Worm (Caenorhabditis elegans) whole organism, early embryonic: ENCODE data around the gene sprr-2.

Source experiments
- B0310.2 ChIP-seq: sonication (generic microtip); optimal IDR thresholded peaks from 2 replicates; lab custom pipeline; 2016; ENCODE audit warnings: mild to moderate bottlenecking, missing genetic modification characterization, missing compliant biosample characterization
- F13C5.2 ChIP-seq: sonication (generic microtip); optimal IDR thresholded peaks from 2 replicates; lab custom pipeline; 2017; ENCODE audit warnings: mild to moderate bottlenecking, missing genetic modification characterization, inconsistent platforms, missing compliant biosample characterization
- aly-1 ChIP-seq: sonication (generic microtip); optimal IDR thresholded peaks from 2 replicates; lab custom pipeline; 2016; ENCODE audit warnings: missing genetic modification characterization, missing compliant biosample characterization
- ama-1 ChIP-seq: fragments of 150-350 bp; optimal IDR thresholded peaks from 2 replicates; lab custom pipeline; 2014
- ceh-13 ChIP-seq: fragments of 200-800 bp; sonication (Bioruptor generic); optimal IDR thresholded peaks from 2 replicates; lab custom pipeline; 2018; ENCODE audit warnings: mild to moderate bottlenecking, missing genetic modification characterization, missing compliant biosample characterization
- ceh-36 ChIP-seq: sonication (generic microtip); optimal IDR thresholded peaks from 2 replicates; lab custom pipeline; 2016; ENCODE audit warnings: missing genetic modification characterization, inconsistent platforms, missing compliant biosample characterization
- ets-7 ChIP-seq: sonication (generic microtip); optimal IDR thresholded peaks from 2 replicates; lab custom pipeline; 2016; ENCODE audit warnings: missing genotype, missing genetic modification characterization, missing compliant biosample characterization
- flt-1 ChIP-seq: fragments of 200-800 bp; sonication (Bioruptor generic); IDR thresholded peaks from 2 replicates; pipeline ENCODE4 v1.3.6; 2022; ENCODE audit warnings: missing genetic modification characterization, missing compliant biosample characterization
- hmbx-1 ChIP-seq: sonication (generic microtip); optimal IDR thresholded peaks from 2 replicates; lab custom pipeline; 2016; ENCODE audit warnings: mild to moderate bottlenecking, missing genetic modification characterization, missing compliant biosample characterization
- hmg-4 ChIP-seq: fragments of 200-800 bp; sonication (Bioruptor generic); optimal IDR thresholded peaks from 2 replicates; lab custom pipeline; 2018; ENCODE audit warnings: mild to moderate bottlenecking, missing genetic modification characterization, missing compliant biosample characterization
- hnd-1 ChIP-seq: sonication (generic microtip); optimal IDR thresholded peaks from 2 replicates; lab custom pipeline; 2016; ENCODE audit warnings: missing genetic modification characterization, missing compliant biosample characterization
- pes-1 ChIP-seq: fragments of 200-800 bp; sonication (Bioruptor generic); IDR thresholded peaks from 2 replicates; pipeline ENCODE4 v1.3.6; 2022; ENCODE audit warnings: missing genetic modification reagents, missing genetic modification characterization, missing compliant biosample characterization
- scrt-1 ChIP-seq: fragments of 200-800 bp; sonication (Bioruptor generic); IDR thresholded peaks from 2 replicates; pipeline ENCODE4 v1.3.6; 2022; ENCODE audit warnings: missing genetic modification characterization, missing compliant biosample characterization
- sea-1 ChIP-seq: fragments of 200-800 bp; sonication (Bioruptor generic); conservative IDR thresholded peaks from 2 replicates; pipeline ENCODE4 v1.3.6; 2022; ENCODE audit warnings: missing genetic modification characterization, missing compliant biosample characterization
- tbx-11 ChIP-seq: fragments of 200-800 bp; sonication (Bioruptor generic); IDR thresholded peaks from 2 replicates; pipeline ENCODE4 v1.3.6; 2022; ENCODE audit warnings: missing genetic modification characterization, missing compliant biosample characterization
- tbx-37 ChIP-seq: fragments of 200-800 bp; sonication (Bioruptor generic); conservative IDR thresholded peaks from 2 replicates; pipeline ENCODE4 v1.3.6; 2022; ENCODE audit warnings: missing genetic modification reagents, missing genetic modification characterization, missing compliant biosample characterization
- tra-4 ChIP-seq: sonication (generic microtip); optimal IDR thresholded peaks from 2 replicates; lab custom pipeline; 2017; ENCODE audit warnings: missing genetic modification characterization, missing compliant biosample characterization

sprr-2 gene

ce11 chrX:14767813-14768212 is 25.4 kb upstream of the sprr-2 start:
- TF ChIP-seq tbx-37 (no peak), flt-1 (no peak), tra-4 (tag; lab: Kevin White, UChicago) (no peak), ceh-13 (GFP tag; lab: Kevin White, UChicago) (no peak), hmbx-1 (tag; lab: Kevin White, UChicago) (no peak), hnd-1 (tag; lab: Kevin White, UChicago) (no peak), B0310.2 (tag; lab: Kevin White, UChicago) (no peak), F13C5.2 (tag; lab: Kevin White, UChicago) (no peak), hmg-4 (GFP tag; lab: Kevin White, UChicago) (no peak), scrt-1 (GFP tag; lab: Robert Waterston, UW) (peak; percentile 49; the same call in 1 of the 2 replicates), ceh-36 (tag; lab: Kevin White, UChicago) (no peak), sea-1 (GFP tag; lab: Robert Waterston, UW) (0 out of 2 replicates have a peak, but pooled peaks have one; percentile 10)

- no peak for TF ChIP-seq pes-1
- TF ChIP-seq ceh-36 (tag; lab: Kevin White, UChicago) = no peak
- TF ChIP-seq scrt-1 (GFP tag; lab: Robert Waterston, UW) = no peak
- no peak for TF ChIP-seq ceh-13 (GFP tag; lab: Kevin White, UChicago)
- no peak for TF ChIP-seq hmg-4 (GFP tag; lab: Kevin White, UChicago)
- no peak for TF ChIP-seq hmbx-1 (tag; lab: Kevin White, UChicago)
These were observed 24.3 kb upstream of the sprr-2 start for ce11 chrX:14768989-14769388.

- TF ChIP-seq ceh-36 (tag; lab: Kevin White, UChicago) = no peak
- no peak for TF ChIP-seq hmbx-1 (tag; lab: Kevin White, UChicago)
- no peak for TF ChIP-seq ets-7 (tag; lab: Kevin White, UChicago)
- no peak for TF ChIP-seq aly-1 (tag; lab: Kevin White, UChicago)
- TF ChIP-seq tra-4 (tag; lab: Kevin White, UChicago) = no peak
- no peak for TF ChIP-seq pes-1
- no peak for TF ChIP-seq ceh-13 (GFP tag; lab: Kevin White, UChicago)
- TF ChIP-seq sea-1 (GFP tag; lab: Robert Waterston, UW) = no peak
- no peak for TF ChIP-seq hmg-4 (GFP tag; lab: Kevin White, UChicago)
- TF ChIP-seq F13C5.2 (tag; lab: Kevin White, UChicago) = no peak
- TF ChIP-seq scrt-1 (GFP tag; lab: Robert Waterston, UW) = no peak
- no peak for TF ChIP-seq tbx-11
- TF ChIP-seq B0310.2 (tag; lab: Kevin White, UChicago) = no peak
- no peak for TF ChIP-seq tbx-37
- TF ChIP-seq hnd-1 (tag; lab: Kevin White, UChicago) = no peak
- no peak for TF ChIP-seq ama-1 (lab: Kevin White, UChicago)
These were observed 22.9 kb upstream of the sprr-2 start for ce11 chrX:14770336-14770735.

DNA sequence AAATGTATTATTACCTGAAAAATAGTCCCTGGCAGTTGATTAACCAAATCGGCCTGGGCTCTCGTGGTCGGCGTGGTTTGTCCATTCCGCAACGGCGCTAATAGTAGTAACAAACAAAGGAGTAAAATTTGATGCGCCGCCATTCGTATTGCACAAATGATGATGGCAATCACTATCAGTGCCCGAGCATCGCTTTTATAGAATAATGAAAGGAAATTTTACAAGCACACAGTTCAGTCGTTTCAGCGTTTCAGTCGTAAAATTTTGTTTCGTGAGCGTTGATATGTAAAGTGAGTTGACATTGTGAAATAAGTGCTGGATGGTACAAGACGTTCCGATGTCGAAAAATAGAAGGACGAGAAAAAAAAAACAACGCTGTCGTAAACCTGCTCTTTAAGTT is 21.6 kb upstream of the sprr-2 start, which contains the start of gene Y16B4A.2:
Gene Y16B4A.2, minus strand, starts transcription at position 170 of the 400 bp plus-strand sequence.
- TF ChIP-seq ama-1 (lab: Kevin White, UChicago) (no peak), hmg-4 (GFP tag; lab: Kevin White, UChicago) (no peak), sea-1 (GFP tag; lab: Robert Waterston, UW) (no peak)

DNA sequence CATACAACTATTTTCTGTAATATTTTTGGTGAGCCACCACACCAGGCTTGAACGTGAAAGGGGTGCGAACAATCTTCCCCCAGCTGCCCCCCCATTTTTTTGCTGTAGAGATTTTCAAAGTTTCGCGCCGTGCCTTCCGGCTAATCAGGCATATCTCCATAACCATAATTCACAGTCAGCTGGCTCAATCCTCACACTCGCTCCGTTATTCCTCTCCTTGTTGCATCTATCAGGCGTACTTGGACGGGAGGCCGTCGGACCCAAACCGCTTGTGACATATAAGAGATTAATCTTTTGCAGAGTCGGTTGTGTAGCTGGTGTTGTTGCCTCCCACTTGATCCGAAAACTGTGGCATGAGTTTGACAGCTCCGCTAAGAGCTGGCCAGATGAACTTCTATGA is 20.0 kb upstream of the sprr-2 start, which contains the start of gene unc-3:
Gene unc-3, plus strand, starts transcription at position 301 of the 400 bp plus-strand sequence.
- TF ChIP-seq ets-7 (tag; lab: Kevin White, UChicago) = no peak

- no peak for TF ChIP-seq ets-7 (tag; lab: Kevin White, UChicago)
- no peak for TF ChIP-seq hmbx-1 (tag; lab: Kevin White, UChicago)
- TF ChIP-seq ceh-36 (tag; lab: Kevin White, UChicago) = no peak
- no peak for TF ChIP-seq scrt-1 (GFP tag; lab: Robert Waterston, UW)
These were observed 18.0 kb upstream of the sprr-2 start for ce11 chrX:14775222-14775621.

DNA sequence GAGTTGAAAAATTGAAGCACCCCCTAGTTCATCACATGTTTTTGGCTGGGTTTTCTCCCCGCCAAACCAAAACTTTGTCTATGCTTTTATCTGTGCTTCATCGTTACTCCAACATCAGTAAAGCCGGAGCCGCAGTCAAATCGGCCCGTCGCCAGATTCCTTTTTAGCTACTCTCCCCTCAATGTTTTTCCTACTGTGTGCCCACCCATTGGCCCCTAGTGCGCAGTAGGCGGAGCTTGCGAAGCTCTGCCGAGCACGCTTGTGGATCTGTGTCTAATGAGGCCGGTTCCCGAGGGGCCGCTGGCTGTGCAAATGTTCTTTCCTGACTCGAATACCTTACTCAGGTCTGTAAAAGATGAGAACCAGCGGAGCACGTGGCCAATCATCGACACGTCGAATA is 16.9 kb upstream of the sprr-2 start:
- TF ChIP-seq hmg-4 (GFP tag; lab: Kevin White, UChicago) (peak; percentile 29), scrt-1 (GFP tag; lab: Robert Waterston, UW) (no peak)

DNA sequence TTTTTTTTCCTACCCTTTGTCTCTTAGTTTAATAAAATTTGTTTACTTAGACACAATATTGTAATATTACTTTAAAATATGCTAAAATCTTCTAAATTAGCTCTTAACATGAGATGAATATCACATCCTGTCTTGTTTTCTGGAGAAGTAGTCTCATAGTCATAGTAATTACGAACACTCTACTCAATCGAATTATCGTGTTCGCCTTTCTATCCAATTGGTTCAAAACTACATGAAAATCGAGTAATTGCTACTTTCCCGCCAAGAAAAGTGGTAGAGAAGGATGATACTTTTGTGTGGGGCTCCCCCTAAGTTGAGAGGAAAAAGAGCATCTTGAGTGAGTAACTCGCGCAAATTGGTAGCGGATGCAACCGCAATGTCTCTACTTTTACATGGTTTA is 15.1 kb upstream of the sprr-2 start:
- TF ChIP-seq hnd-1 (tag; lab: Kevin White, UChicago) = no peak
- TF ChIP-seq tra-4 (tag; lab: Kevin White, UChicago) = no peak
- no peak for TF ChIP-seq flt-1

DNA sequence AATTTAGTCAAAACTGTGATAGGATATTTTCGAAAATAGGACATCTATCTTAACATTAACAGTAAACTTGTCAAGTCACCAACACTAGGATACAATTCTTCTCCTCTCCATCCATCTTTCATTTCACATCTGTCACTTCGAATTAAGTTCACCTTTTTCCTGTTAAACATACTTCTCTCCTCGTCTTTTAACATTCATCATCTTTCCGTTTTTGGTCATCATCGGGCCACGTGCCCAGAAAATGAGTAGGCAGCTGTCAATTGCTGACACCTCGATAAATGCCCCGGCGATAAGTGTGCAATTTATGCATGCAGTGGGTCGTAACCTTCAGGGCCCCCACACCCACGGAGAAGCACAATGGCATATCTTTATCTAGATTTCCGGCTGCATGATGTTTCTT is 13.1 kb upstream of the sprr-2 start:
- TF ChIP-seq F13C5.2 (tag; lab: Kevin White, UChicago) (no peak), ama-1 (lab: Kevin White, UChicago) (no peak), ets-7 (tag; lab: Kevin White, UChicago) (no peak), tbx-37 (no peak), ceh-13 (GFP tag; lab: Kevin White, UChicago) (no peak), ceh-36 (tag; lab: Kevin White, UChicago) (no peak), pes-1 (no peak), scrt-1 (GFP tag; lab: Robert Waterston, UW) (no peak), B0310.2 (tag; lab: Kevin White, UChicago) (no peak), hnd-1 (tag; lab: Kevin White, UChicago) (no peak), hmg-4 (GFP tag; lab: Kevin White, UChicago) (no peak), aly-1 (tag; lab: Kevin White, UChicago) (no peak), hmbx-1 (tag; lab: Kevin White, UChicago) (no peak), tra-4 (tag; lab: Kevin White, UChicago) (no peak), tbx-11 (no peak), flt-1 (no peak), sea-1 (GFP tag; lab: Robert Waterston, UW) (no peak)
